Fruit fly (Drosophila melanogaster) whole organism: ENCODE data around the gene SA1.

Experiments
- CG8478 ChIP-seq: fragments of >200 bp; optimal IDR thresholded peaks from 2 replicates; lab custom pipeline; 2018; ENCODE audit warnings: inconsistent platforms
- Dll ChIP-seq: fragments of >200 bp; optimal IDR thresholded peaks from 2 replicates; lab custom pipeline; 2017
- EcR ChIP-seq, 2 experiments: fragments of >200 bp; optimal IDR thresholded peaks; 2 replicates each; lab custom pipeline; 2017; ENCODE audit warnings: missing biosample characterization in 2 of 2, missing genetic modification characterization in 2 of 2, missing genetic modification reagents in 2 of 2
- pan ChIP-seq: fragments of >200 bp; optimal IDR thresholded peaks from 2 replicates; lab custom pipeline; 2017
- psq ChIP-seq: fragments of >200 bp; optimal IDR thresholded peaks from 2 replicates; lab custom pipeline; 2017
- usp ChIP-seq: fragments of >200 bp; optimal IDR thresholded peaks from 2 replicates; lab custom pipeline; 2017; ENCODE audit warnings: missing biosample characterization, missing genetic modification characterization, mixed read lengths

The SA1 gene

dm6 chr2L:6967422-6968012 lies 17.3 kb downstream of the SA1 start, which contains the start of gene Sumo:
Sumo (minus strand) TSS chr2L:6967644.
- TF ChIP-seq EcR (GFP tag; optimal IDR thresholded peaks at IDR 0.05; lab: Kevin White, UChicago) (no peak), pan (lab: Kevin White, UChicago) (no peak), psq (lab: Kevin White, UChicago) (no peak), CG8478 (lab: Kevin White, UChicago) (no peak), Dll (lab: Kevin White, UChicago) (no peak), usp (no peak)

- TF ChIP-seq pan (lab: Kevin White, UChicago), result peak; percentile 89
- TF ChIP-seq Dll (lab: Kevin White, UChicago), result no peak
- TF ChIP-seq usp, result no peak
Observed at dm6 chr2L:6968013-6968517, 17.8 kb downstream of the SA1 start.

- TF ChIP-seq Dll (lab: Kevin White, UChicago) (no peak), EcR (GFP tag; optimal IDR thresholded peaks at IDR 0.05; lab: Kevin White, UChicago) (no peak), CG8478 (lab: Kevin White, UChicago) (no peak), psq (lab: Kevin White, UChicago) (no peak), usp (no peak), pan (lab: Kevin White, UChicago) (no peak)
Observed at dm6 chr2L:6970813-6971212, 20.6 kb downstream of the SA1 start.

dm6 chr2L:6971597-6972036 lies 21.4 kb downstream of the SA1 start, which contains the start of gene snRNP-U1-70K:
snRNP-U1-70K (minus strand) TSS chr2L:6971737.
- TF ChIP-seq CG8478 (lab: Kevin White, UChicago) (no peak), EcR (GFP tag; optimal IDR thresholded peaks at IDR 0.05; lab: Kevin White, UChicago) (no peak), usp (no peak), psq (lab: Kevin White, UChicago) (no peak), pan (lab: Kevin White, UChicago) (no peak)

- no peak for TF ChIP-seq CG8478 (lab: Kevin White, UChicago)
- TF ChIP-seq Dll (lab: Kevin White, UChicago), result no peak
- TF ChIP-seq pan (lab: Kevin White, UChicago), result no peak
- no peak for TF ChIP-seq psq (lab: Kevin White, UChicago)
- no peak for TF ChIP-seq usp
- TF ChIP-seq EcR (GFP tag; optimal IDR thresholded peaks at IDR 0.05; lab: Kevin White, UChicago), result no peak
Observed at dm6 chr2L:6991085-6991484, 40.9 kb downstream of the SA1 start.

DNA sequence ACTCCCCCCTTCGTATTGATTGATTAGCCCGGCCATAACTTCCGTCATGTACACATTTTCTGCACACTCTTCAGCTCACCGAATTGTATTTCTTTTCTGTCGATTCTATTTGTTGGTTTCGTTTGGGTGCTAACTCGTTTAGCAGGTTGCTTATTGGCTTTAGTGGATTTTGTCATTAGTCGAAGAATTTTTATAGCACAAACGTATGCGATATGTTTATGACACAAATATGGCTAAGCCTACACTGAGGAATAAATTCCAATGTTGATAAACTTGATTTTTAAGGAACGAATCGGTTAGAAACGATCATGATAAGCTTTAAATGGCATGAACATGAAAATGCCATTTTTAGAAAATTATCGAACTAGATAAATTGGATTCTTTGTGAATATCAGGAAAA lies 48.5 kb downstream of the SA1 start:
- TF ChIP-seq psq (lab: Kevin White, UChicago), result no peak
- TF ChIP-seq usp, result no peak
- no peak for TF ChIP-seq EcR (GFP tag; optimal IDR thresholded peaks at IDR 0.05; lab: Kevin White, UChicago)
- no peak for TF ChIP-seq pan (lab: Kevin White, UChicago)
- no peak for TF ChIP-seq CG8478 (lab: Kevin White, UChicago)
- no peak for TF ChIP-seq Dll (lab: Kevin White, UChicago)
